Fruit fly (Drosophila melanogaster): ENCODE measurements around the gene Saf6.

Gene Saf6

DNA sequence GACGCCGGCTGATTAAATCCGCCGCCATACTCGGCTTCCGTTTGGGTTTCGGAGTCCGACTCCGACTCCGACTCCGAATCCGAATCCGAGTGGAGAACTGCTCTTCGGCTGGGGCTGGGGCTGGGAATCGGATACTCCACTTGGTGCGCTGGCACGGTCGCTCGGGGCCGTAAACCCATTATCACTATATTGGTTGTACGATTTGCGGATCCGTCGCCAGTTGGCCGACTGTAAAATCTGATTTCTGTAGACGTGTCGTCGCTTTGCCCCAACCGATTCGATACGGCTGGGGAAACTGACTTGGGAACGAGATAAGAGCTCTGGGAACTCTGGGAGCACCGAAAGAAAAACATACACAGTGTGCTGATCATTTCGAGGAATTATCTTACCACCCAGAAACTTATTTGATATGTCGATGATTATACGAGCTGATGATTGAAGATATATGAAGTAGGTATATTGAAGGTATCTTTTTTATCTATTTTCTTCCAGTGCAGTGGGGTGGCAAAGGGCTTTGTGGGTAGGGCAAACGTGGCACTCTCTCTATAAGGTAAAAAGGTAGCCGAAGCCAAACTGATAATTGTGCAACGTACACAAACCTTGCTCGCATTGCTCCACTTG is 42.3 kb upstream of the Saf6 start (continued):
- TF ChIP-seq wor (GFP tag; IDR thresholded peaks at IDR 0.05), result no peak
- no peak for TF ChIP-seq Taf1 (GFP tag; IDR thresholded peaks at IDR 0.05)
- TF ChIP-seq odd (GFP tag; optimal IDR thresholded peaks at IDR 0.05), result peak; percentile 46
- TF ChIP-seq Opbp (GFP tag; IDR thresholded peaks at IDR 0.05; ENCODE audit: partially characterized antibody), result no peak
- no peak for TF ChIP-seq HLHmδ (GFP tag; optimal IDR thresholded peaks at IDR 0.05)
- TF ChIP-seq ERR (GFP tag; optimal IDR thresholded peaks at IDR 0.05), result no peak
- peak; percentile 45 for TF ChIP-seq grau (tag; optimal IDR thresholded peaks at IDR 0.05)
- TF ChIP-seq CG9817 (tag; optimal IDR thresholded peaks at IDR 0.05), result peak; percentile 50
- no peak for TF ChIP-seq CG4404 (GFP tag; IDR thresholded peaks at IDR 0.05)
- TF ChIP-seq sima (GFP tag; optimal IDR thresholded peaks at IDR 0.05), result no peak
- no peak for TF ChIP-seq Ada2b (GFP tag; IDR thresholded peaks at IDR 0.05)
- no peak for TF ChIP-seq Hey (tag; optimal IDR thresholded peaks at IDR 0.05)
- peak; percentile 76 for TF ChIP-seq sisA (GFP tag; IDR thresholded peaks at IDR 0.05)
- no peak for TF ChIP-seq ac (GFP tag; optimal IDR thresholded peaks at IDR 0.05)
- TF ChIP-seq CG4360 (GFP tag; IDR thresholded peaks at IDR 0.05), result no peak
- no peak for TF ChIP-seq Dfd (GFP tag; optimal IDR thresholded peaks at IDR 0.05)
- TF ChIP-seq ind (GFP tag; optimal IDR thresholded peaks at IDR 0.05), result peak; percentile 34
- peak; percentile 52 for TF ChIP-seq stc (GFP tag; IDR thresholded peaks at IDR 0.05)
- TF ChIP-seq CG31388 (GFP tag; optimal IDR thresholded peaks at IDR 0.05), result no peak
- no peak for TF ChIP-seq BtbVII (GFP tag; optimal IDR thresholded peaks at IDR 0.05)
- TF ChIP-seq run (tag; optimal IDR thresholded peaks at IDR 0.05), result no peak
- TF ChIP-seq pros (GFP tag; optimal IDR thresholded peaks at IDR 0.05), result no peak
- no peak for TF ChIP-seq CG9797 (GFP tag; optimal IDR thresholded peaks at IDR 0.05)
- TF ChIP-seq Hsf (GFP tag; optimal IDR thresholded peaks at IDR 0.05), result peak; percentile 53
- TF ChIP-seq lab (GFP tag; optimal IDR thresholded peaks at IDR 0.05), result peak; percentile 65
- no peak for TF ChIP-seq gro (GFP tag; optimal IDR thresholded peaks at IDR 0.05)
- no peak for TF ChIP-seq CG4328 (GFP tag; optimal IDR thresholded peaks at IDR 0.05)
- no peak for TF ChIP-seq CG1792 (GFP tag; optimal IDR thresholded peaks at IDR 0.05)
- peak; percentile 12 for TF ChIP-seq Sox100B (GFP tag; optimal IDR thresholded peaks at IDR 0.05)
- no peak for TF ChIP-seq CG11696 (GFP tag; IDR thresholded peaks at IDR 0.05)
- TF ChIP-seq Sry-β (GFP tag; optimal IDR thresholded peaks at IDR 0.05), result no peak
- TF ChIP-seq dan (GFP tag; IDR thresholded peaks at IDR 0.05), result no peak
- no peak for TF ChIP-seq CG10654 (GFP tag; optimal IDR thresholded peaks at IDR 0.05)
- no peak for TF ChIP-seq CG3838 (GFP tag; optimal IDR thresholded peaks at IDR 0.05)
- TF ChIP-seq Awh (GFP tag; IDR thresholded peaks at IDR 0.05), result 0 out of 2 replicates have a peak, but pooled peaks have one; percentile 32
- TF ChIP-seq en (GFP tag; optimal IDR thresholded peaks at IDR 0.05), result peak; percentile 48
- peak; percentile 13 for TF ChIP-seq CG15514 (GFP tag; optimal IDR thresholded peaks at IDR 0.05)
- no peak for TF ChIP-seq CG17912 (GFP tag; optimal IDR thresholded peaks at IDR 0.05)
- no peak for TF ChIP-seq CG11560 (tag; IDR thresholded peaks at IDR 0.05)
- peak; percentile 58 for TF ChIP-seq CG10979 (tag; optimal IDR thresholded peaks at IDR 0.05)

DNA sequence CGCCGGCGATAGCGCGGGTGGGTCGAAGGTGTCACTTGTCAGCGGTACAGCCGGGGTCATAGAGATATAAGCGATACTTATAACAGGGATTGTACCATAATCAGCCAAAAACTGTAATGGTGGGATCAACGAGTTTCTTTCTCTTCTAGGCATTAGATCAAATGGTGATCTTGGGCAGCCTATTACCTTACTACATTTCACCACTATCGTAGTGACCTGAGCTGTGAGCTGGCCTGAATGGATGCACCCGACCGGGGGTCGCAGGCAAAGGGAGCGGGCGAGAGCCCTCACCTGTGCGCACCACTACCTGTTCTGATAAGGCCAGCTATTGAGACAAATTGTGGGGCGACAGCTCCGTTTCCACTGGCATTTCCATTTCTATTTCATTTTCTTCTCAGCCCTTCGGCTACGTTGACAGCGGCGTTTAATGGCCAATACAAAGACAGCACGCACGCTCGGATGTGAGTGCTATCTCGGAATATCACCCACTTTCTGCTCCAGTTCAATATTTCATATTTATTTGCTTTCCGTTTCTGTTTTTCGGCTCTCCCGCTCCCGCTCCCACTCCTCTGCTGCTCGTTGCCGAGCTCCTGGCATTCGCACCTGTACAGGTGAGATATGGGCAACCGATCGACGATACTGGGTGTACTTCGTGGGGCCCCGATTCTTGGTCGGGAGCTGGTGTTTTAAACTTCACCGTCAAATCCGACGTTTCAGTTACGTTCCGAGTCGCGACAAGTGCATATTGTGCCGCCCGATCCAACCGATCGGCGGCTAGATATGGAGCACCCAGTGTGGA is 41.1 kb upstream of the Saf6 start:
- no peak for TF ChIP-seq da (GFP tag; optimal IDR thresholded peaks at IDR 0.05)
- peak; percentile 67 for TF ChIP-seq CG17385 (GFP tag; optimal IDR thresholded peaks at IDR 0.05)
- no peak for TF ChIP-seq abd-A (tag; optimal IDR thresholded peaks at IDR 0.05)
- peak; percentile 82 for TF ChIP-seq CG8924 (tag; optimal IDR thresholded peaks at IDR 0.05)
- TF ChIP-seq Chrac-16 (GFP tag; optimal IDR thresholded peaks at IDR 0.05), result peak; percentile 59
- peak; percentile 84 for TF ChIP-seq CG16863 (GFP tag; optimal IDR thresholded peaks at IDR 0.05)
- peak; percentile 86 for TF ChIP-seq CG11695 (GFP tag; IDR thresholded peaks at IDR 0.05)
- peak; percentile 64 for TF ChIP-seq Side (GFP tag; optimal IDR thresholded peaks at IDR 0.05)
- TF ChIP-seq Dip3 (GFP tag; optimal IDR thresholded peaks at IDR 0.05), result peak; percentile 7
- TF ChIP-seq Myb (GFP tag; optimal IDR thresholded peaks at IDR 0.05), result peak; percentile 50
- TF ChIP-seq CG5245 (GFP tag; optimal IDR thresholded peaks at IDR 0.05), result peak; percentile 74
- no peak for TF ChIP-seq CG6765 (GFP tag; optimal IDR thresholded peaks at IDR 0.05)
